Worm (Caenorhabditis elegans) whole organism, L1 larva: ENCODE measurements around the gene F21C10.18.

Source experiments
- C16A3.4 ChIP-seq: fragments of 150-350 bp; optimal IDR thresholded peaks from 2 replicates; lab custom pipeline; 2014; ENCODE audit warnings: missing biosample characterization, missing genetic modification characterization
- aly-2 ChIP-seq: fragments of 150-350 bp; optimal IDR thresholded peaks from 2 replicates; lab custom pipeline; 2014; ENCODE audit warnings: missing biosample characterization, missing genetic modification characterization
- blmp-1 ChIP-seq: fragments of 150-350 bp; optimal IDR thresholded peaks from 2 replicates; lab custom pipeline; 2014; ENCODE audit warnings: missing biosample characterization, missing genetic modification characterization
- ceh-8 ChIP-seq: fragments of 200-800 bp; sonication (Bioruptor generic); optimal IDR thresholded peaks from 2 replicates; lab custom pipeline; 2018; ENCODE audit warnings: mild to moderate bottlenecking, missing genetic modification characterization, moderate library complexity, missing compliant biosample characterization
- ceh-82 ChIP-seq, 3 experiments: fragments of 150-350 bp in 1 of 3; sonication (generic microtip) in 2 of 3; optimal IDR thresholded peaks; 2 replicates each; lab custom pipeline; 2014 to 2017; ENCODE audit warnings: missing biosample characterization in 3 of 3, missing genetic modification characterization in 3 of 3
- ceh-88 ChIP-seq: fragments of 200-800 bp; sonication (Bioruptor generic); IDR thresholded peaks from 2 replicates; pipeline ENCODE4 v1.3.6; 2022; ENCODE audit warnings: missing genetic modification characterization, missing compliant biosample characterization
- ces-1 ChIP-seq: fragments of 150-350 bp; optimal IDR thresholded peaks from 2 replicates; lab custom pipeline; 2014; ENCODE audit warnings: missing biosample characterization, missing genetic modification reagents, missing genetic modification characterization
- dsc-1 ChIP-seq: sonication (generic microtip); optimal IDR thresholded peaks from 2 replicates; lab custom pipeline; 2016; ENCODE audit warnings: mild to moderate bottlenecking, missing genetic modification characterization, missing compliant biosample characterization
- efl-1 ChIP-seq, 4 experiments: fragments of 150-350 bp; optimal IDR thresholded peaks in 3 of 4; peaks in 1 of 4; 1 replicate in 1 of 4; 2 replicates in 3 of 4; lab custom pipeline; 2014; ENCODE audit warnings: missing biosample characterization in 2 of 4, missing genetic modification characterization in 2 of 4, missing genetic modification reagents in 2 of 4
- egl-13 ChIP-seq: sonication (generic microtip); optimal IDR thresholded peaks from 2 replicates; lab custom pipeline; 2016; ENCODE audit warnings: missing genotype, missing genetic modification reagents, missing genetic modification characterization, missing compliant biosample characterization
- elt-2 ChIP-seq: sonication (generic microtip); optimal IDR thresholded peaks from 2 replicates; lab custom pipeline; 2016; ENCODE audit warnings: missing genetic modification characterization, mild to moderate bottlenecking, inconsistent platforms, missing compliant biosample characterization, missing genetic modification reagents
- ets-5 ChIP-seq: fragments of 200-800 bp; sonication (Bioruptor generic); IDR thresholded peaks from 2 replicates; pipeline ENCODE4 v1.3.6; 2022; ENCODE audit warnings: missing genetic modification characterization, missing compliant biosample characterization
- fkh-10 ChIP-seq: sonication (generic microtip); optimal IDR thresholded peaks from 2 replicates; lab custom pipeline; 2017; ENCODE audit warnings: missing biosample characterization, missing genetic modification reagents, missing genetic modification characterization
- fkh-4 ChIP-seq: sonication (generic microtip); optimal IDR thresholded peaks from 2 replicates; lab custom pipeline; 2016; ENCODE audit warnings: missing compliant biosample characterization, missing genetic modification characterization, borderline replicate concordance
- grh-1 ChIP-seq: fragments of 200-800 bp; sonication (Bioruptor generic); IDR thresholded peaks from 2 replicates; pipeline ENCODE4 v1.3.6; 2022; ENCODE audit warnings: missing genetic modification reagents, missing genetic modification characterization, missing compliant biosample characterization
- hlh-4 ChIP-seq: sonication (generic microtip); optimal IDR thresholded peaks from 2 replicates; lab custom pipeline; 2016; ENCODE audit warnings: mild to moderate bottlenecking, missing genetic modification characterization, missing compliant biosample characterization
- hpl-2 ChIP-seq: fragments of 150-350 bp; optimal IDR thresholded peaks from 2 replicates; lab custom pipeline; 2014; ENCODE audit warnings: missing biosample characterization, missing genetic modification reagents, missing genetic modification characterization
- irx-1 ChIP-seq: sonication (generic microtip); optimal IDR thresholded peaks from 2 replicates; lab custom pipeline; 2016; ENCODE audit warnings: missing genetic modification characterization, missing compliant biosample characterization
- lin-14 ChIP-seq: fragments of 200-800 bp; sonication (Bioruptor generic); optimal IDR thresholded peaks from 2 replicates; lab custom pipeline; 2018; ENCODE audit warnings: mild to moderate bottlenecking, missing genetic modification characterization, moderate library complexity, missing compliant biosample characterization
- lin-15B ChIP-seq: fragments of 150-350 bp; sonication (generic microtip); optimal IDR thresholded peaks from 3 replicates; lab custom pipeline; 2014; ENCODE audit warnings: missing biosample characterization, missing genetic modification characterization
- lin-35 ChIP-seq, 2 experiments: fragments of 150-350 bp; optimal IDR thresholded peaks; 2 replicates each; lab custom pipeline; 2014; ENCODE audit warnings: missing biosample characterization in 2 of 2, missing genetic modification characterization in 2 of 2, missing genetic modification reagents in 2 of 2
- lir-3 ChIP-seq: sonication (generic microtip); optimal IDR thresholded peaks from 2 replicates; lab custom pipeline; 2016; ENCODE audit warnings: mild to moderate bottlenecking, missing genetic modification characterization, moderate library complexity, missing compliant biosample characterization; ENCODE audit not compliant: poor library complexity
- lsy-2 ChIP-seq, 2 experiments: fragments of 150-350 bp; optimal IDR thresholded peaks; 2 replicates each; lab custom pipeline; 2014; ENCODE audit warnings: missing biosample characterization in 2 of 2, missing genetic modification characterization in 2 of 2
- mdl-1 ChIP-seq, 2 experiments: fragments of 150-350 bp; optimal IDR thresholded peaks; 2 replicates each; lab custom pipeline; 2014 to 2017; ENCODE audit warnings: missing biosample characterization in 2 of 2, missing genetic modification characterization in 2 of 2, inconsistent platforms in 1 of 2
- mef-2 ChIP-seq: fragments of 150-350 bp; optimal IDR thresholded peaks from 2 replicates; lab custom pipeline; 2014; ENCODE audit warnings: missing biosample characterization, missing genetic modification characterization
- mep-1 ChIP-seq: fragments of 150-350 bp; optimal IDR thresholded peaks from 2 replicates; lab custom pipeline; 2014; ENCODE audit warnings: missing biosample characterization, missing genetic modification characterization
- nhr-11 ChIP-seq: fragments of 150-350 bp; optimal IDR thresholded peaks from 2 replicates; lab custom pipeline; 2014; ENCODE audit warnings: missing biosample characterization, missing genetic modification characterization
- nhr-19 ChIP-seq: fragments of 200-800 bp; sonication (Bioruptor generic); conservative IDR thresholded peaks from 2 replicates; pipeline ENCODE4 v1.3.6; 2022; ENCODE audit warnings: missing genetic modification characterization, missing compliant biosample characterization
- nhr-20 ChIP-seq: sonication (generic microtip); optimal IDR thresholded peaks from 2 replicates; lab custom pipeline; 2016; ENCODE audit warnings: mild to moderate bottlenecking, missing genetic modification characterization, missing compliant biosample characterization
- nhr-28 ChIP-seq: fragments of 150-350 bp; optimal IDR thresholded peaks from 2 replicates; lab custom pipeline; 2014; ENCODE audit warnings: missing biosample characterization, missing genetic modification characterization
- nhr-47 ChIP-seq: sonication (generic microtip); optimal IDR thresholded peaks from 2 replicates; lab custom pipeline; 2016; ENCODE audit warnings: mild to moderate bottlenecking, missing genetic modification characterization, moderate library complexity, missing compliant biosample characterization
- nhr-71 ChIP-seq: sonication (generic microtip); optimal IDR thresholded peaks from 2 replicates; lab custom pipeline; 2016; ENCODE audit warnings: mild to moderate bottlenecking, missing genetic modification characterization, moderate library complexity, missing compliant biosample characterization
- nhr-90 ChIP-seq: sonication (generic microtip); optimal IDR thresholded peaks from 2 replicates; lab custom pipeline; 2016; ENCODE audit warnings: mild to moderate bottlenecking, missing genetic modification characterization, missing compliant biosample characterization; ENCODE audit not compliant: poor library complexity
- rnt-1 ChIP-seq: sonication (generic microtip); optimal IDR thresholded peaks from 2 replicates; lab custom pipeline; 2016; ENCODE audit warnings: mild to moderate bottlenecking, missing genetic modification characterization, moderate library complexity, missing compliant biosample characterization
- skn-1 ChIP-seq: fragments of 150-350 bp; optimal IDR thresholded peaks from 2 replicates; lab custom pipeline; 2014; ENCODE audit warnings: missing biosample characterization, missing genetic modification characterization
- swsn-7 ChIP-seq: sonication (generic microtip); optimal IDR thresholded peaks from 2 replicates; lab custom pipeline; 2016; ENCODE audit warnings: missing genetic modification characterization, missing compliant biosample characterization
- tbx-2 ChIP-seq: sonication (generic microtip); optimal IDR thresholded peaks from 2 replicates; lab custom pipeline; 2016; ENCODE audit warnings: missing genetic modification characterization, missing compliant biosample characterization
- unc-62 ChIP-seq: fragments of 150-350 bp; optimal IDR thresholded peaks from 2 replicates; lab custom pipeline; 2014; ENCODE audit warnings: missing biosample characterization, missing genetic modification reagents, missing genetic modification characterization
- ztf-4 ChIP-seq: fragments of 150-350 bp; optimal IDR thresholded peaks from 2 replicates; lab custom pipeline; 2014; ENCODE audit warnings: missing biosample characterization, missing genetic modification characterization

The F21C10.18 gene

DNA sequence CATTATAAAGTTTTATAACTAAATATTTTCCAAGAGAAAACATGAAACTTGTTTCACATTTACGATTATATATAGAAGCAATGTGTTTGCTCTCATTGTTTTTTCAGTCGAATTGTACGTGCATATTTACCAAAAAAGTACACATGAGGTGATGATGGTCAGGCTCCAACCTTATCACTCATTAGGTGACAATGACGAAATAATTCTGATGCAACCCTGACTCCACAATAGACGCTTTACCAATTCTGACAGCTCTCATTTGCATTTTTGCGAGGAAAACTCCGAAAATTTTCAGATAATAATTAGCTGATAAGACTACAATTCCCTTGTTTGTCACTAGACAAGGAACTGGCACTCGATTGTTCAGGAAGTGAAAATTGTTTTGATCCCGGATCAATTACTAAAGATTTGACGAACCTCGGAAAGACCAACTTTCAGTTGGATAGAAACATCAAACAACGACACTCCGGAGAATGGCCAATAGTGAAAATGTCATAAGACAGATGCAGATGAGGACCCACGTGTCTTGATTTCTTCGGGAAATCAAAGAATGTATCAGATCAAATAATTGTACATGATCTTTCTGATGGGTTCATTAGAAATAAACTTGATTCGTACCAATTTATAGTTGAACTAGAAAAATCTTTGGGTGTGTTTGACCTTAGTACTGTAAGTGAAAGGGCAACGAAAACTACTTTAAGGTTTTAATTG is 29.3 kb upstream of the F21C10.18 start (continued):
- TF ChIP-seq ces-1 (GFP tag; lab: Kevin White, UChicago) (no peak), unc-62 (no peak), rnt-1 (tag; lab: Kevin White, UChicago) (no peak), ets-5 (GFP tag; lab: Robert Waterston, UW) (no peak), blmp-1 (tag; lab: Kevin White, UChicago) (peak; percentile 87), aly-2 (tag; lab: Kevin White, UChicago) (no peak), nhr-11 (tag; lab: Kevin White, UChicago) (no peak), egl-13 (no peak), ztf-4 (tag; lab: Kevin White, UChicago) (no peak), swsn-7 (tag; lab: Kevin White, UChicago) (no peak), dsc-1 (tag; lab: Kevin White, UChicago) (no peak), mep-1 (tag; lab: Kevin White, UChicago) (no peak), fkh-10 (GFP tag; lab: Kevin White, UChicago) (no peak), skn-1 (tag; lab: Kevin White, UChicago) (peak; percentile 22), ceh-8 (GFP tag; lab: Kevin White, UChicago) (no peak), hpl-2 (GFP tag; lab: Kevin White, UChicago) (no peak), lir-3 (tag; lab: Kevin White, UChicago) (no peak), ceh-82 (tag; optimal IDR thresholded peaks at IDR 0.05; lab: Kevin White, UChicago) (no peak), nhr-20 (tag; lab: Kevin White, UChicago) (peak; percentile 81), nhr-28 (tag; lab: Kevin White, UChicago) (no peak), hlh-4 (tag; lab: Kevin White, UChicago) (no peak), ceh-88 (no peak), nhr-90 (tag; lab: Kevin White, UChicago) (peak; percentile 1), grh-1 (GFP tag; lab: Robert Waterston, UW) (no peak), fkh-4 (tag; lab: Kevin White, UChicago) (no peak), lin-35 (GFP tag; optimal IDR thresholded peaks at IDR 0.05; lab: Kevin White, UChicago) (peak in 1 of 2 experiments; percentile 70), mef-2 (no peak), irx-1 (tag; lab: Kevin White, UChicago) (no peak), lin-15B (tag; lab: Kevin White, UChicago) (no peak), nhr-47 (tag; lab: Kevin White, UChicago) (no peak)

DNA sequence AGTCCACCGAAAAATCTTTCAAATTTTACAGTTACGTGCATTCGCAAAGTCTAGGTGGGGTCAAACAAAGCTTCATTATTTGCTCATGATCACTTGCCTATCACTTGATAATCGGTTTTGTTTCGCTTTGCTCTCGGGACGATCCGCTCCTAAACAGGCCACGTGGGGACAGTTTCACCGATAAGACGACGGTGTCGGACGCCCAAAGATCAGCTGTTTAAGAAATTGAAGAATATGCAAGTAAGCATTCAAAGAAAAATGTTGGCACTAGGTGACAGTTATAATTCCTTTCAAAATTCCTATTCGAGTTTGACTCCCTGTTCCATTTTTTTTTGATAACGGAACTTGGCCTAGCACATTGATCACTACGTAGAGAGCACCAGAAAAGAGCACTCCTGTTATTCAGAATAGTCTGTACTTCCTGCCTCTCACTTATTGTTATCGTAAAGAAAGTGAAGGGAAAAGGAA is 28.3 kb upstream of the F21C10.18 start:
- peak; percentile 97 for TF ChIP-seq elt-2 (tag; lab: Kevin White, UChicago)
- TF ChIP-seq nhr-90 (tag; lab: Kevin White, UChicago) = peak; percentile 52
- peak; percentile 25; the same call in 1 of the 2 replicates for TF ChIP-seq nhr-19 (GFP tag; lab: Robert Waterston, UW)
- peak; percentile 46 for TF ChIP-seq nhr-71 (tag; lab: Kevin White, UChicago)
- peak; percentile 14 for TF ChIP-seq egl-13
- no peak for TF ChIP-seq C16A3.4 (tag; lab: Kevin White, UChicago)
- TF ChIP-seq lsy-2 (tag; optimal IDR thresholded peaks at IDR 0.05; lab: Kevin White, UChicago) = no peak
- no peak for TF ChIP-seq efl-1 (optimal IDR thresholded peaks at IDR 0.05; lab: Kevin White, UChicago)
- TF ChIP-seq efl-1 (GFP tag; optimal IDR thresholded peaks at IDR 0.05 in 1 of 2; lab: Kevin White, UChicago) = peak in 1 of 2 experiments; percentile 89
- TF ChIP-seq nhr-20 (tag; lab: Kevin White, UChicago) = peak; percentile 33
- TF ChIP-seq lin-14 (GFP tag; lab: Kevin White, UChicago) = peak; percentile 11
- TF ChIP-seq mef-2 = no peak
- peak in 1 of 2 experiments; percentile 65 for TF ChIP-seq mdl-1 (tag; optimal IDR thresholded peaks at IDR 0.05; lab: Kevin White, UChicago)
- no peak for TF ChIP-seq tbx-2 (tag; lab: Kevin White, UChicago)
- TF ChIP-seq lin-35 (GFP tag; optimal IDR thresholded peaks at IDR 0.05; lab: Kevin White, UChicago) = peak in 1 of 2 experiments; percentile 53
